Worm (Caenorhabditis elegans) whole organism, young adult: Measurements from ENCODE around the gene F46B3.9.

Experiments used
- B0261.1 ChIP-seq: sonication (generic microtip); optimal IDR thresholded peaks from 2 replicates; lab custom pipeline; 2016; ENCODE audit warnings: mild to moderate bottlenecking, missing genetic modification characterization, moderate library complexity, missing compliant biosample characterization
- B0336.3 ChIP-seq: fragments of 200-800 bp; sonication (Bioruptor generic); IDR thresholded peaks from 2 replicates; pipeline ENCODE4 v1.3.6; 2022; ENCODE audit warnings: missing genetic modification characterization, missing compliant biosample characterization
- F23B12.7 ChIP-seq: sonication (generic microtip); optimal IDR thresholded peaks from 2 replicates; lab custom pipeline; 2017; ENCODE audit warnings: missing genetic modification characterization, mild to moderate bottlenecking, missing compliant biosample characterization, antibody characterized with exemption, moderate library complexity; ENCODE audit not compliant: insufficient read depth
- F52B5.7 ChIP-seq: sonication (generic microtip); optimal IDR thresholded peaks from 2 replicates; lab custom pipeline; 2016; ENCODE audit warnings: mild to moderate bottlenecking, missing genetic modification characterization, missing compliant biosample characterization
- K11D2.4 ChIP-seq: fragments of 200-800 bp; sonication (Bioruptor generic); IDR thresholded peaks from 2 replicates; pipeline ENCODE4 v1.3.6; 2022; ENCODE audit warnings: missing genetic modification reagents, missing genetic modification characterization, missing compliant biosample characterization
- T07F8.4 ChIP-seq: sonication (generic microtip); optimal IDR thresholded peaks from 2 replicates; lab custom pipeline; 2016; ENCODE audit warnings: mild to moderate bottlenecking, missing genetic modification characterization, moderate library complexity, missing compliant biosample characterization
- T26A5.8 ChIP-seq: sonication (generic microtip); optimal IDR thresholded peaks from 2 replicates; lab custom pipeline; 2016; ENCODE audit warnings: missing genetic modification characterization, missing compliant biosample characterization
- Y79H2A.3 ChIP-seq: fragments of 200-800 bp; sonication (Bioruptor generic); conservative IDR thresholded peaks from 2 replicates; pipeline ENCODE4 v1.3.6; 2022; ENCODE audit warnings: missing genetic modification reagents, missing genetic modification characterization, missing compliant biosample characterization
- Y95B8A.8 ChIP-seq: fragments of 200-800 bp; sonication (Bioruptor generic); IDR thresholded peaks from 2 replicates; pipeline ENCODE4 v1.3.6; 2022; ENCODE audit warnings: missing genetic modification reagents, missing genetic modification characterization, missing compliant biosample characterization
- attf-6 ChIP-seq: fragments of 200-800 bp; sonication (Bioruptor generic); IDR thresholded peaks from 2 replicates; pipeline ENCODE4 v1.3.6; 2022; ENCODE audit warnings: missing genetic modification reagents, missing genetic modification characterization, missing compliant biosample characterization
- cebp-1 ChIP-seq, 2 experiments: fragments of 200-800 bp in 1 of 2; sonication (Bioruptor generic) in 1 of 2; sonication (generic microtip) in 1 of 2; IDR thresholded peaks in 1 of 2; optimal IDR thresholded peaks in 1 of 2; 2 replicates each; pipeline versions ENCODE4 v1.3.6 to Lab custom; 2017 to 2022; ENCODE audit warnings: missing compliant biosample characterization in 2 of 2, missing genetic modification characterization in 2 of 2, mild to moderate bottlenecking in 1 of 2, missing genetic modification reagents in 1 of 2, moderate library complexity in 1 of 2
- ceh-100 ChIP-seq: fragments of 200-800 bp; sonication (Bioruptor generic); IDR thresholded peaks from 2 replicates; pipeline ENCODE4 v1.3.6; 2022; ENCODE audit warnings: missing genetic modification reagents, missing genetic modification characterization, missing compliant biosample characterization
- ceh-27 ChIP-seq: fragments of 200-800 bp; sonication (Bioruptor generic); optimal IDR thresholded peaks from 2 replicates; lab custom pipeline; 2018; ENCODE audit warnings: mild to moderate bottlenecking, missing genetic modification characterization, moderate library complexity, missing compliant biosample characterization
- dpl-1 ChIP-seq: fragments of 150-350 bp; optimal IDR thresholded peaks from 2 replicates; lab custom pipeline; 2014; ENCODE audit warnings: missing biosample characterization, missing genetic modification reagents, missing genetic modification characterization
- egrh-3 ChIP-seq: fragments of 200-800 bp; sonication (Bioruptor generic); IDR thresholded peaks from 2 replicates; pipeline ENCODE4 v1.3.6; 2022; ENCODE audit warnings: missing genetic modification reagents, missing genetic modification characterization, missing compliant biosample characterization
- ekl-4 ChIP-seq: fragments of 200-800 bp; sonication (Bioruptor generic); IDR thresholded peaks from 2 replicates; pipeline ENCODE4 v1.3.6; 2022; ENCODE audit warnings: missing genetic modification reagents, missing genetic modification characterization, missing compliant biosample characterization
- fkh-3 ChIP-seq: sonication (generic microtip); optimal IDR thresholded peaks from 2 replicates; lab custom pipeline; 2016; ENCODE audit warnings: mild to moderate bottlenecking, missing genetic modification characterization, missing compliant biosample characterization
- gei-17 ChIP-seq: fragments of 200-800 bp; sonication (Bioruptor generic); optimal IDR thresholded peaks from 2 replicates; lab custom pipeline; 2018; ENCODE audit warnings: mild to moderate bottlenecking, missing genetic modification characterization, missing compliant biosample characterization
- him-1 ChIP-seq: sonication (generic microtip); optimal IDR thresholded peaks from 2 replicates; lab custom pipeline; 2016; ENCODE audit warnings: missing genotype, missing genetic modification reagents, missing genetic modification characterization, missing compliant biosample characterization
- hlh-26 ChIP-seq: fragments of 200-800 bp; sonication (Bioruptor generic); conservative IDR thresholded peaks from 2 replicates; pipeline ENCODE4 v1.3.6; 2022; ENCODE audit warnings: missing genetic modification reagents, missing genetic modification characterization, missing compliant biosample characterization
- let-607 ChIP-seq, 2 experiments: fragments of 200-800 bp in 1 of 2; sonication (Bioruptor generic) in 1 of 2; sonication (generic microtip) in 1 of 2; optimal IDR thresholded peaks; 2 replicates each; lab custom pipeline; 2016 to 2018; ENCODE audit warnings: mild to moderate bottlenecking in 2 of 2, missing compliant biosample characterization in 2 of 2, missing genetic modification characterization in 2 of 2, moderate library complexity in 2 of 2, missing genotype in 1 of 2
- lin-54 ChIP-seq: fragments of 200-800 bp; sonication (Bioruptor generic); optimal IDR thresholded peaks from 2 replicates; lab custom pipeline; 2018; ENCODE audit warnings: mild to moderate bottlenecking, missing genetic modification characterization, missing compliant biosample characterization
- mcd-1 ChIP-seq: fragments of 200-800 bp; sonication (Bioruptor generic); IDR thresholded peaks from 2 replicates; pipeline ENCODE4 v1.3.6; 2022; ENCODE audit warnings: missing genetic modification reagents, missing genetic modification characterization, missing compliant biosample characterization
- nfya-1 ChIP-seq: sonication (generic microtip); optimal IDR thresholded peaks from 2 replicates; lab custom pipeline; 2017; ENCODE audit warnings: antibody characterized with exemption, missing compliant biosample characterization, missing genetic modification characterization, borderline replicate concordance; ENCODE audit not compliant: insufficient read depth
- rcor-1 ChIP-seq: fragments of 200-800 bp; sonication (Bioruptor generic); IDR thresholded peaks from 2 replicates; pipeline ENCODE4 v1.3.6; 2022; ENCODE audit warnings: missing genetic modification reagents, missing genetic modification characterization, missing compliant biosample characterization
- rec-8 ChIP-seq, 2 experiments: sonication (generic microtip); optimal IDR thresholded peaks; 2 replicates each; lab custom pipeline; 2016; ENCODE audit warnings: mild to moderate bottlenecking in 2 of 2, missing genetic modification characterization in 2 of 2, missing genetic modification reagents in 2 of 2, missing genotype in 2 of 2, missing biosample characterization in 1 of 2, missing compliant biosample characterization in 1 of 2, moderate library complexity in 1 of 2
- repo-1 ChIP-seq: sonication (generic microtip); optimal IDR thresholded peaks from 2 replicates; lab custom pipeline; 2017; ENCODE audit warnings: mild to moderate bottlenecking, missing genetic modification characterization, missing compliant biosample characterization
- snpc-3.4 ChIP-seq: sonication (generic microtip); optimal IDR thresholded peaks from 2 replicates; lab custom pipeline; 2017; ENCODE audit warnings: missing genetic modification characterization, mild to moderate bottlenecking, missing compliant biosample characterization, antibody characterized with exemption, moderate library complexity, missing genotype, missing genetic modification reagents
- snpc-4 ChIP-seq, 5 experiments: fragments of 150-350 bp in 1 of 5; sonication (generic microtip) in 4 of 5; optimal IDR thresholded peaks; 2 replicates each; lab custom pipeline; 2014 to 2018; ENCODE audit warnings: missing genetic modification characterization in 5 of 5, missing biosample characterization in 3 of 5, antibody characterized with exemption in 2 of 5, mild to moderate bottlenecking in 2 of 5, missing compliant biosample characterization in 2 of 5, missing genotype in 2 of 5, moderate library complexity in 2 of 5, missing genetic modification reagents in 1 of 5
- sptf-2 ChIP-seq: fragments of 200-800 bp; sonication (Bioruptor generic); optimal IDR thresholded peaks from 2 replicates; lab custom pipeline; 2018; ENCODE audit warnings: mild to moderate bottlenecking, missing genetic modification characterization, missing compliant biosample characterization
- tbx-9 ChIP-seq: sonication (generic microtip); optimal IDR thresholded peaks from 2 replicates; lab custom pipeline; 2016; ENCODE audit warnings: borderline replicate concordance, missing genetic modification characterization, inconsistent platforms, missing compliant biosample characterization
- unc-62 ChIP-seq: fragments of 150-350 bp; optimal IDR thresholded peaks from 2 replicates; lab custom pipeline; 2014; ENCODE audit warnings: missing biosample characterization, missing genetic modification reagents, missing genetic modification characterization
- xnd-1 ChIP-seq: sonication (generic microtip); optimal IDR thresholded peaks from 2 replicates; lab custom pipeline; 2016; ENCODE audit warnings: missing genotype, missing genetic modification reagents, missing genetic modification characterization, missing compliant biosample characterization
- zfh-2 ChIP-seq: fragments of 200-800 bp; sonication (Bioruptor generic); conservative IDR thresholded peaks from 2 replicates; pipeline ENCODE4 v1.3.6; 2022; ENCODE audit warnings: missing genetic modification reagents, missing genetic modification characterization, missing compliant biosample characterization
- zim-3 ChIP-seq: sonication (generic microtip); optimal IDR thresholded peaks from 2 replicates; lab custom pipeline; 2017; ENCODE audit warnings: mild to moderate bottlenecking, missing genetic modification characterization, moderate library complexity, missing compliant biosample characterization
- ztf-22 ChIP-seq: fragments of 200-800 bp; sonication (Bioruptor generic); optimal IDR thresholded peaks from 2 replicates; lab custom pipeline; 2018; ENCODE audit warnings: mild to moderate bottlenecking, missing genetic modification characterization, moderate library complexity, missing compliant biosample characterization
- ztf-6 ChIP-seq: fragments of 200-800 bp; sonication (Bioruptor generic); IDR thresholded peaks from 2 replicates; pipeline ENCODE4 v1.3.6; 2022; ENCODE audit warnings: missing genetic modification reagents, missing genetic modification characterization, missing compliant biosample characterization

F46B3.9 gene

DNA sequence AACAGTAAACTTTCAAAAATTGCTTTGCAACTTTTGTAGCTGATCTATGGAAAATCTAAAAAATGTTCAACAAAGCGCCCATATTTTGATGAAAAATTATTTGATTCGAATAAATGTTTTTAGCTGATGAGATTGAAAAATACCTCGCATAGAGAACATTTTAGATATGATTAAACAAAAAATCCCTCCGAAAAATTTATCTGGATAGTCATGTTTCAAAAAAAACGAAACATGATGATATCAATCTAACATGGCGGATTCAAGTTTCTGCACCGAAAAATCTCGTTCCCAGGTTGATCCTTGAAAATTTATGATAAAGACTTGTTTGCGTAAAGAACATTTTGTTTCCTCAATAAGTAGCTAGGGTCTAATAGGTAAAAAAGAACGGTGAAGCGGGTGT is 17.3 kb downstream of the F46B3.9 start, which contains the start of gene ttr-12:
Gene ttr-12 (minus strand): TSS at position 101 of the 400 bp plus-strand sequence.
- no peak for TF ChIP-seq attf-6
- TF ChIP-seq rcor-1, result no peak
- TF ChIP-seq nfya-1, result no peak
- no peak for TF ChIP-seq T07F8.4 (tag; lab: Kevin White, UChicago)
- TF ChIP-seq lin-54 (GFP tag; lab: Kevin White, UChicago), result no peak
- TF ChIP-seq zim-3 (tag; lab: Kevin White, UChicago), result no peak
- TF ChIP-seq tbx-9, result no peak
- TF ChIP-seq unc-62, result no peak
- TF ChIP-seq ztf-22, result no peak
- no peak for TF ChIP-seq him-1
- no peak for TF ChIP-seq ekl-4 (GFP tag; lab: Robert Waterston, UW)

ce11 chrV:20606617-20607016 is 19.3 kb downstream of the F46B3.9 start, which contains the start of gene F46B3.23:
Gene F46B3.23, minus strand, starts transcription at chrV:20606717.
- TF ChIP-seq egrh-3 (GFP tag; lab: Robert Waterston, UW) (no peak), gei-17 (GFP tag; lab: Kevin White, UChicago) (no peak), T26A5.8 (tag; lab: Kevin White, UChicago) (no peak), repo-1 (tag; lab: Kevin White, UChicago) (no peak), lin-54 (GFP tag; lab: Kevin White, UChicago) (no peak), B0336.3 (no peak), K11D2.4 (GFP tag; lab: Robert Waterston, UW) (no peak), fkh-3 (tag; lab: Kevin White, UChicago) (no peak), mcd-1 (GFP tag; lab: Robert Waterston, UW) (no peak), F52B5.7 (tag; lab: Kevin White, UChicago) (no peak), B0261.1 (tag; lab: Kevin White, UChicago) (no peak), rec-8 (tag; optimal IDR thresholded peaks at IDR 0.05; lab: Kevin White, UChicago) (no peak), F23B12.7 (tag; lab: Kevin White, UChicago) (no peak), xnd-1 (tag; lab: Kevin White, UChicago) (no peak), sptf-2 (no peak)

DNA sequence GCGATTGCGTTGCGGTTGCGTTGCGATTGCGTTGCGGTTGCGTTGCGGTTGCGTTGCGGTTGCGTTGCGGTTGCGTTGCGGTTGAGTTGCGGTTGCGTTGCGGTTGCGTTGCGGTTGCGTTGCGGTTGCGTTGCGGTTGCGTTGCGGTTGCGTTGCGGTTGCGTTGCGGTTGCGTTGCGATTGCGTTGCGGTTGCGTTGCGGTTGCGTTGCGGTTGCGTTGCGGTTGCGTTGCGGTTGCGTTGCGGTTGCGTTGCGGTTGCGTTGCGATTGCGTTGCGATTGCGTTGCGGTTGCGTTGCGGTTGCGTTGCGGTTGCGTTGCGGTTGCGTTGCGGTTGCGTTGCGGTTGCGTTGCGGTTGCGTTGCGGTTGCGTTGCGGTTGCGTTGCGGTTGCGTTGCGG is 20.1 kb downstream of the F46B3.9 start:
- TF ChIP-seq zfh-2 (GFP tag; lab: Robert Waterston, UW), result peak; percentile 26; the same call in 1 of the 2 replicates
- TF ChIP-seq, all 124 proteins: peak for 1; not testable (repeated sequence) for 123

ce11 chrV:20604606-20605155 is 21.3 kb downstream of the F46B3.9 start, which contains the start of gene ttr-57:
Gene ttr-57, plus strand, starts transcription at chrV:20605105.
- TF ChIP-seq B0261.1 (tag; lab: Kevin White, UChicago) (no peak), cebp-1 (GFP tag; IDR thresholded peaks at IDR 0.05; lab: Robert Waterston, UW) (no peak), cebp-1 (tag; optimal IDR thresholded peaks at IDR 0.05; lab: Kevin White, UChicago) (no peak), Y79H2A.3 (no peak), dpl-1 (GFP tag; lab: Kevin White, UChicago) (no peak), let-607 (tag; optimal IDR thresholded peaks at IDR 0.05; lab: Kevin White, UChicago) (no peak), ceh-27 (GFP tag; lab: Kevin White, UChicago) (no peak), hlh-26 (GFP tag; lab: Robert Waterston, UW) (no peak), zfh-2 (GFP tag; lab: Robert Waterston, UW) (peak; percentile 84), ztf-6 (no peak), egrh-3 (GFP tag; lab: Robert Waterston, UW) (peak; percentile 57; the same call in 1 of the 2 replicates), snpc-4 (GFP tag; optimal IDR thresholded peaks at IDR 0.05; lab: Kevin White, UChicago) (no peak), snpc-4 (tag; optimal IDR thresholded peaks at IDR 0.05; lab: Kevin White, UChicago) (no peak), snpc-3.4 (tag; lab: Kevin White, UChicago) (no peak), tbx-9 (no peak), ceh-100 (GFP tag; lab: Robert Waterston, UW) (no peak), Y95B8A.8 (GFP tag; lab: Robert Waterston, UW) (no peak)
